Fruit fly (Drosophila melanogaster): Measurements from ENCODE around the gene Pde9.

Pde9 gene

dm6 chrX:12747746-12748710 is 149.1 kb downstream of the Pde9 start:
- TF ChIP-seq CTCF (optimal IDR thresholded peaks at IDR 0.05) (no peak), CG8478 (optimal IDR thresholded peaks at IDR 0.05) (no peak)

- TF ChIP-seq CTCF (optimal IDR thresholded peaks at IDR 0.05) = no peak
These were observed 152.0 kb downstream of the Pde9 start for dm6 chrX:12745117-12745516.

dm6 chrX:12744026-12744688 is 153.0 kb downstream of the Pde9 start, which contains the start of gene CG4004:
TSS of gene CG4004 (plus strand) at chrX:12744212.
- TF ChIP-seq CTCF (optimal IDR thresholded peaks at IDR 0.05) (no peak), CG8478 (optimal IDR thresholded peaks at IDR 0.05) (no peak)

DNA sequence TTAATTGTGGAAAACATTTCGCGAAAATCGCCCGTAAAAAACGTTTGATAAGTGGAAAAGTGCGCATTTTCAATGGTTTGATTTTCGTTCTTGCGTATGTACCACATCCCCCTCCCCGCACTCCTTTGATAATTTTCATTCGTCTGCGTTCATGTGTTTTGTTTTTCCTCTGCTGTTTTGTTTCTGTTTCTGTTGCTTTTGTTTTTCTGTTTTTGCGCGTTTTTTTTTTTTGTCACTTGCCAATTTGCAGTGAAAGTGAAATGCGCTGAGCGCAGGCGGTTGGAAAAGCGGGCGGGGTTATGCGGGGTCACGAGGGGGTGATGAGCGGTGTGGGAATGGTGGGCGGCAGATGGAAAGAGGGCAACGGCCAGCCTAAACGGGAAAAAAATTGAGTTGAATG is 153.8 kb downstream of the Pde9 start:
- TF ChIP-seq CG8478 (optimal IDR thresholded peaks at IDR 0.05) (no peak), CTCF (optimal IDR thresholded peaks at IDR 0.05) (no peak)

- TF ChIP-seq CTCF (optimal IDR thresholded peaks at IDR 0.05) = no peak
These were observed 154.5 kb downstream of the Pde9 start for dm6 chrX:12742651-12743020.

- TF ChIP-seq CG8478 (optimal IDR thresholded peaks at IDR 0.05) (no peak), CTCF (optimal IDR thresholded peaks at IDR 0.05) (no peak)
These were observed 155.0 kb downstream of the Pde9 start, which contains the start of gene Smr for dm6 chrX:12741914-12742650. TSS of gene Smr (minus strand) at chrX:12742618.

- no peak for TF ChIP-seq CTCF (optimal IDR thresholded peaks at IDR 0.05)
- no peak for TF ChIP-seq CG8478 (optimal IDR thresholded peaks at IDR 0.05)
These were observed 156.7 kb downstream of the Pde9 start for dm6 chrX:12740441-12740840.

DNA sequence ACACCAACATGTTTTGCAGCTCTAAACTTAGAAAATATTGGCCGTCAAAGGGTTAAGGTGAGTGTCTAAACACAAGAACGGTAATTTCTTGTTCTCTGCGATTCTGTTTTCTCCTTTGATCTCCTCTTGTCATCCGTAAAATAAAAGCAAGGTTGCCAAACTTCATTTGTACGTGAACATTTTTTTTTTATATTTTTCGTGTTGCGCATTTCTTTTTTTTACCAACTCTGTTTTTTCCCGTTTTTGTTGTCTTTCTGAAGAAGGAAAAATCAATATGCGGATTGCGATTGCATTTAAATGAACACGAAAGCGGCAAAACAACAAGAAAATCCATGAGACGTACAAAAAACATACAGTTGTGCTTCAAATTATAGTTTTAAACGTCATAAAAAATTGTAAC is 157.3 kb downstream of the Pde9 start:
- TF ChIP-seq CTCF (optimal IDR thresholded peaks at IDR 0.05) (no peak), CG8478 (optimal IDR thresholded peaks at IDR 0.05) (no peak)

DNA sequence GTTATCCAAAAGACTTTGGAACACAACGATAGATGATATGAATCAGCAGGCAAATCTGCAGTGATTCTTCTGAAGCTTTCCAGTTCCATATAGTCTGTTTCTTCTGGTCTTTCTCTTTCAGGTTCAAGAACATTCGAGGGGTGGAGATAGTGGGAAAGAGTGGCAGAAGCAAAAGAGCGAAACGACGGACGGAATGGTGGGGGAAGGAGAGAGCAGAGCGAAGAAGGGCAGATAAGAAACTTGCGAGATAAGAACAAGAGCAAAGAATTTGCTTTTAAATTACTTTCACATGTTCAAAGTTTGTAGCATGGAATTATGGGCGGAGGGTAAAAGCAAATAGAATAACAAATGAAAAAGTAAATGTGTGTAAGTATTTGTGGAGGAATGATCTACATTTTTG is 158.1 kb downstream of the Pde9 start:
- TF ChIP-seq CTCF (optimal IDR thresholded peaks at IDR 0.05) (no peak), CG8478 (optimal IDR thresholded peaks at IDR 0.05) (no peak)

DNA sequence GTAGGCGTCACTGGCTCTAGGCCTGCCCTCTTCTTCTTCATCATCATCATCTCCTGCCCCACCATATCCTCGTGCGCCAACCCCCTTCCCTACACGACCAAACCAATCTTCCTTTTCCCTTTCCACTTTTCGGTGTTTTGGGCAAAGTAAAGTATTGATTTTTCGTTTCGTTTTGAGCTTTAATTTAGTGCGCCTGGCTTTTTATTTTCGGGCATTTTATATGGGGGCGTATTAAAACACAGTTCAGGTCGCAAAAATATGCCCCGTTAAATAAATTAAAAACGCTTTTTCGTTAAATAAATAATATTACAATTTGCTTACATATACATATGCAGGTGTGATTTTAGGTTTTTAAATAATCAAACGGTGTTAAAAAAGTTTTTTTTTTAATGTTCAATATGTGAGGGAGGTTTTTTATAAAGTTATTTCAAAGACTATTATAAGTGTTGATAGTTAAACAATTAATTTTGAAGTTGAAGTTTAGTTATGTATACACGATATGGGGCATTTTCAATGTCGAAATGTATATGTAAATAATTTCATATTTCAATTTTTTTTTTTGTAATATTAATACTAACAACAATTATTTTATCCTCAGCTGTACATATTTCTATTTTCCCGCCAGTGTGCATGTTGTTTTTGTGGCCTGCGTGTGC is 159.3 kb downstream of the Pde9 start:
- TF ChIP-seq CTCF (optimal IDR thresholded peaks at IDR 0.05) (no peak), CG8478 (optimal IDR thresholded peaks at IDR 0.05) (no peak)

DNA sequence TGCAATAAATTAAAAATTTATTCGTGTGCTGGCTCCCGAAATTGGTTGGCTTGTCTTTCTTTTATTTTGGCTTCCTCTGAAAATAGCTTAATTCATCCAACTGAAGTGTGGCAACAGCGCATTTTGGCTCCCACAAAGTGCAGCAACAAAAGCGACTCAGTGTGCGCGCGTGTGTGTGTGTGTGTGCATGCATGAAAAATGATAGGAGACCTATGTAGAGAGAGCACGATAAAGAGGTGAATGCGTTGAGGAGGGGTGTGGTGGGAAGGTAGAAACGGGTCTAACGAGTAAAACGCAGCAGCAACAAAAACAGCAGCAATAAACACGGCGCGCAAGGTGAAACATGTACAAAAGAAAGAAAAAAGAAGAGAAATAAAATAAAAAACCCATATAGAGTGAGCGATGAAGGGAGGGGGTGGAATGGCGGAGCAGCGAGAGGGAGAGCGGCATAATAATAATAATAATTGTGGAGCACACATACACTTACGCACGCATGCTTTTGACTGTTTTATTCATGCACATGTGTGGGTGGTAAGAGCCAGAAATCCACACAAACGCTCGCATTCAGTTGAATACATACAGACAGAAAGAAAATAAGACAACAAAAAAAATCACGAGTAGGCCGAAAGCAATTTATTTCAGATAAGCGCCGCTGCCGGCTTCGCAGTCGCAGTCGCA is 159.9 kb downstream of the Pde9 start:
- no peak for TF ChIP-seq CG8478 (optimal IDR thresholded peaks at IDR 0.05)
- no peak for TF ChIP-seq CTCF (optimal IDR thresholded peaks at IDR 0.05)

Data from S2 (cell line).